Worm (Caenorhabditis elegans): Measurements from ENCODE around the gene Y116A8C.24.

The Y116A8C.24 gene

DNA sequence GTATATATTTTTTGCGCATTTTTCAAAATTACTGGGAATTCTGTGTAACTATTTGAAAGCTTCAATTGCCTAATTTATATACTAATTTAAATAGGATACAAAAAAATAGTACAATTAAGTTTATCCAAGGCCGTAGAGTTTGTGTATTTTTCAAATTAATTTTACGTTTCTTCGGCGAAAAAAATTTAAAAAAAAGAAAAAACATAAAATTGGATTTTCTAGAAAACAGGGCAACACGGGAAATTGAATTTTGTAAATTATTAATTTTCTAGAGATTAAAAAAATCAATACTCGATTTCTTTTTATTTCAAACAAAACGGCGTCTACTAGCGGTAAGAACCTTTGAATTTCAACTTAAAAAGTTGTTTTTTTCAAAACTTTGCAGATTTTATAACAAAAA lies 17.4 kb downstream of the Y116A8C.24 start, which contains the start of gene Y116A8C.23:
TSS of gene Y116A8C.23 (plus strand) at position 301 of the 400 bp plus-strand sequence.
- TF ChIP-seq him-1 (tag; optimal IDR thresholded peaks at IDR 0.05) (no peak), W03F9.2 (tag; optimal IDR thresholded peaks at IDR 0.05) (no peak), dao-5 (tag; optimal IDR thresholded peaks at IDR 0.05) (no peak)

DNA sequence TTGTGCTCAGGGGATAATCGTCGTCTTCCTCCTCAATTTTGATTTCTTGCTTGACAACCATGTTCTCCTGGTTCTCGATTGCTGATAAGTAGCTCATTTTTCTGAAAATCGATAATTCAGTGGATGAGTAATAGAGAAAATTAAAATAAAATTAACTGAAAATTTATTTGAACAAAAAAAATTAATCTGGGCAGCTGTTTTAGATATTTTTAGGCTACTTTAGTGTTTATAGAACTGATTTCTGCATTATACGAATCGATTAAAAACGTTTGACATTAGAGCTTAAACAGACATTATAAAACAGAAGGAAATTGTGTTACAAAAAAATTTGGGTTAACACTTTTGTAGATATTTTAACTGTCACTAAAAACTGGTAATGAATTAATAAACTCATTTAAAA lies 22.4 kb downstream of the Y116A8C.24 start, which contains the start of gene athp-3:
TSS of gene athp-3 (minus strand) at position 101 of the 400 bp plus-strand sequence.
- TF ChIP-seq W03F9.2 (tag; optimal IDR thresholded peaks at IDR 0.05): no peak
- TF ChIP-seq him-1 (tag; optimal IDR thresholded peaks at IDR 0.05): no peak
- TF ChIP-seq dao-5 (tag; optimal IDR thresholded peaks at IDR 0.05): no peak

DNA sequence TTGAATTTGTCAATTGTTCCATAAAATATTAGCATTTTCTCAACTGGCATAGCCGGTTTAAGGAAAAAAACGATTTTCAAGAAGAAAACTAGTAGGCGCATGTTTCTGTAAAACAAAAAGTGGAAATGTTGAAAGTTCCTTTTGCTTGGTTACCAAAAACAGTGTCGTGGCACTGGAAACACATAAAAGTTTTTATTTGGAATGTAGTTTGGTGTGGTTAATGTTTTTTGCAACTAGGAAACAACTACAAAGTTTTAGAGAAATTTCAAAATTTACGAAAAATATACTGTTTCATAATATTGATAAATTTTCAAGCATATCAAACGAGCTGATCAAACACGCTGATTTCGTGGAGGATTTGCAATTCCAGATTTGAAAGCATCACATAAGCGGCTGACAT lies 25.0 kb downstream of the Y116A8C.24 start, which contains the start of gene clec-195:
TSS of gene clec-195 (minus strand) at position 101 of the 400 bp plus-strand sequence.
- TF ChIP-seq dao-5 (tag; optimal IDR thresholded peaks at IDR 0.05) (no peak), W03F9.2 (tag; optimal IDR thresholded peaks at IDR 0.05) (no peak), him-1 (tag; optimal IDR thresholded peaks at IDR 0.05) (no peak)

DNA sequence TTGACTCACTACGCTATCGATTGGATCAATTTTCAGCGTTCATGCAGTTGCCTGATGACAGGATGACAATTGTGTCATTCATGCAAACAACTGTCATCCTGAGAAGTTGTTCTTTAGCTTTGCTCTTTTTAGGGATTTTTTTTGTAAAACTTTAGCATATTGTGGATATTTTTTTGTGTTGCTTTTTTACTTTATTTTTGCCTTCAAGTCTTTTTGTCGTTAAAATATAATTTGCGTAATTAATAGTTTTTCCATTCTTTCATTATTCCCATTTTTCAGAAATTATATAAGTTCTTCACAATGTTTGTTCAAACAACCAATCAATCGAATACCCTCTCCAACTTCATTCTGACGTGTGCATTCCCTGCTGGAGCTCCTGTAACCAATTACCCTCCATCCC lies 30.1 kb downstream of the Y116A8C.24 start, which contains the start of gene Y116A8C.20:
TSS of gene Y116A8C.20 (plus strand) at position 301 of the 400 bp plus-strand sequence.
- TF ChIP-seq him-1 (tag; optimal IDR thresholded peaks at IDR 0.05) (no peak), dao-5 (tag; optimal IDR thresholded peaks at IDR 0.05) (no peak), W03F9.2 (tag; optimal IDR thresholded peaks at IDR 0.05) (no peak)

DNA sequence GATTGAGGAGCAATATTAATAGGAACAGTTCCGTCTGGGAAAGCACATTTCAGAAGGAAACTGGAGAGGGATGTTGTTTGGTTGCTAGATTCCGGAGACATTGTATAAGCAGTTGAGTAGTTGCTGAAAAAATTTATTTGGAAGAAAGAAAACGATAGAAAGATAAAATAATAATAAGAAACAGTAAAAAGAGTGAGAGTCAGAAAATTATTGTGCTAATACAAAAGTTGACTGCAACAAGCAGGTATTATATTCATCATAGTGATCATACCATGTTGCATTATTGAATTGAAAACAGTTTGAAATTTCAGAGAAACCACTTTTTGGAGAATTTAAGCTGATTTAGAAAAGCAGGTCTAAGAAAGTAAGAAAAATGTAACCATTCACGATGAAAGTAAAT lies 31.1 kb downstream of the Y116A8C.24 start, which contains the start of gene Y116A8C.19:
TSS of gene Y116A8C.19 (minus strand) at position 101 of the 400 bp plus-strand sequence.
- TF ChIP-seq dao-5 (tag; optimal IDR thresholded peaks at IDR 0.05): no peak
- no peak for TF ChIP-seq him-1 (tag; optimal IDR thresholded peaks at IDR 0.05)
- TF ChIP-seq W03F9.2 (tag; optimal IDR thresholded peaks at IDR 0.05): no peak

DNA sequence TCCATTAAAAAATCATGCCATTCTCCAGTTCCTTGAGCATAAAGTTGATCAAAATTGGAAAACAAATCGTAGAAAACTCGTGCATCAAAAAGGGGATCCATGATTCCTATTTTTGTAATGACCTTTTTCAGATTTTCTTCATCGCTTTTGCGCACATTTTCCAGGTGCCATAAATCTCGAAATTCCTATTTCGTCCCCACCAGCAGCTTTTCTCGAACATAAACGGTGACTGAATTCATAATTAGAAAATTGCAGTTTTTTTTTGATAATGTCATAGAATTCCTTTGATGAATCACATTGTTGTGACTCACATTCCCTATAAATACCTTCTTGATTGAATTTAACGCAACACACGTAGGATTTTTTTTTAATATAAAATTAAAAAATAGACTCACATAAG lies 40.2 kb downstream of the Y116A8C.24 start, which contains the start of gene nhr-229:
TSS of gene nhr-229 (minus strand) at position 101 of the 400 bp plus-strand sequence.
- TF ChIP-seq him-1 (tag; optimal IDR thresholded peaks at IDR 0.05) (no peak), dao-5 (tag; optimal IDR thresholded peaks at IDR 0.05) (no peak), W03F9.2 (tag; optimal IDR thresholded peaks at IDR 0.05) (no peak)

DNA sequence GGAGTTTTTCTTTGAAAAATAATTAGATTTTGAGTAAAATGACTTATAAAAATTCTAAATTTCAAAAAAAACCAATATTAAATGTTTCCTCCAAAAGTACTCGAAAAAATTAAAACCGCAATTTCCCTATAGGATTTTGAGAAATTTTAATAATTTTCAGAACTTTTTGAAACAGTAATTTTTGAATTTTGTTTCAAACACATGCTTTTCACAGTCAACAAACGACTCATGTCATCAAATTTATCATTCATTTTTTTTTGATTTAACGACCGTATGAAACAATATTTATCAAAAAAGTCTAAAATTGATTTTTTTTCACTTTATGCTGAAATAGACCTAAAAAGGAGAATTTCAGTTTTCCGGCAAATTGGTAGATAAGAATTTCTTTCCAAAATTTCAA lies 44.1 kb downstream of the Y116A8C.24 start:
- TF ChIP-seq dao-5 (tag; optimal IDR thresholded peaks at IDR 0.05) (no peak), him-1 (tag; optimal IDR thresholded peaks at IDR 0.05) (no peak), W03F9.2 (tag; optimal IDR thresholded peaks at IDR 0.05) (no peak)

DNA sequence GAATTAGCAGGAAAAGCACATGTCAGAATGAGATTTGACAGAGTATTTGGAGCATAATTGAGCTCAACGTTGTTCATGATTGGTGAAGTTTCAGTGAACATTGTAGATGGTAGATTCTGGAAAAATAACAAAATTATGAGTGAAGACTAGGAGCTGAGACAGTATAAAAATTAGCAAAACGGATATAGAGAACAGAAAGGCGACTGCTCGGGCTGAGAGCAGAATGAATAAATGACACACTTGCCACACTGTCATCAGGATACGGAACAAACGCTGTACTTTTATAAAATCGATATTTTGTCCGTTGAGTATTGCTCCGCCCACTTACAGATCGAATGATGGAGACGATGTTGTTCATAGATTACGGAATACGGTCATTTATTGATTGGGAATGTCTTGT lies 45.7 kb downstream of the Y116A8C.24 start, which contains the start of gene dct-13:
TSS of gene dct-13 (minus strand) at position 101 of the 400 bp plus-strand sequence.
- TF ChIP-seq W03F9.2 (tag; optimal IDR thresholded peaks at IDR 0.05): no peak
- no peak for TF ChIP-seq him-1 (tag; optimal IDR thresholded peaks at IDR 0.05)
- no peak for TF ChIP-seq dao-5 (tag; optimal IDR thresholded peaks at IDR 0.05)

DNA sequence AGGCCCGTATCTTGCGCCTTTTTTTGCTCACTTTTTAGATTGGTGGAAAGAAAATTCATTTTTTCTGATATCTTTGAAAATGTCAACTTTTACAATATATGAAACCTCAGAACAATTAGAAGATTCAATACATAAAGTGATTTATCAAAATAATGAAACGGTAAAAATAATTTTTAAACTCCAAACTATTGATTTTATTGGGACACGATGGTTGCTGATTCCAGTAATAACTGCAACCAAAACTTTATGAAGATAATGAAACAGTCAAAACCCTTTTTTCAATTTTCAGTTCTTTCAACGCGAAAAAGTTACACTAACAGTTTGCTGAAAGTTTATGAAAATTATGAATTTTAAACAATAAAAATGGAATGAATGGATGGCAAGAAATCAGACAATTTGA lies 49.6 kb downstream of the Y116A8C.24 start:
- no peak for TF ChIP-seq dao-5 (tag; optimal IDR thresholded peaks at IDR 0.05)
- no peak for TF ChIP-seq him-1 (tag; optimal IDR thresholded peaks at IDR 0.05)
- TF ChIP-seq W03F9.2 (tag; optimal IDR thresholded peaks at IDR 0.05): no peak
